Worm (Caenorhabditis elegans) whole organism, L2 larva: Measurements from ENCODE around the gene C27B7.2.

Experiments
- alr-1 ChIP-seq: fragments of 150-350 bp; optimal IDR thresholded peaks from 2 replicates; lab custom pipeline; 2014; ENCODE audit warnings: missing biosample characterization, missing genetic modification characterization
- ama-1 ChIP-seq: fragments of 150-350 bp; optimal IDR thresholded peaks from 2 replicates; lab custom pipeline; 2018; ENCODE audit warnings: inconsistent platforms
- ceh-16 ChIP-seq: fragments of 150-350 bp; optimal IDR thresholded peaks from 2 replicates; lab custom pipeline; 2014; ENCODE audit warnings: missing biosample characterization, missing genetic modification characterization
- mdl-1 ChIP-seq, 2 experiments: fragments of 150-350 bp in 1 of 2; sonication (generic microtip) in 1 of 2; optimal IDR thresholded peaks; 2 replicates each; lab custom pipeline; 2017; ENCODE audit warnings: missing biosample characterization in 2 of 2, missing genetic modification characterization in 2 of 2
- nhr-11 ChIP-seq: fragments of 150-350 bp; optimal IDR thresholded peaks from 2 replicates; lab custom pipeline; 2014; ENCODE audit warnings: missing biosample characterization, missing genetic modification characterization

DNA sequence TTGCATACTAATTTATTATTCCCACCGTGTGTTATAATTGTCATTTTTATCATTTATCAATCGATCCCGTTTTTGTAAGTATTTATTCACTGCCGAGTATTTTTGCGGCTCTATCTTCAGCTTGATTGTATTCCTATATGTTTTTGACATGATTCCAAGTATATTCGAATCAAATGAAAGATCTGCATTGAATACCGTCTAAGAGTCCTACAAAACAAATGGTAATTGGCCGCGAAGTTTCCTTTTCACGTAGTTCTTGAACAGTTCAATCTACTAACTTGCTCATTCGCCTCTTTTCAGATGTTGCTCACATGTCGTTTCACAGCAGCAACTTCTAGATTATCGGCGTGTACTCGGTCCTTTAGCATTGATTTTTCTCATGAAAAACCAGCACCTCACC, at the start of gene C27B7.2:
- TF ChIP-seq ama-1 (lab: Kevin White, UChicago) (no peak), nhr-11 (tag; lab: Kevin White, UChicago) (no peak), ceh-16 (tag; lab: Kevin White, UChicago) (no peak), alr-1 (no peak), mdl-1 (tag; optimal IDR thresholded peaks at IDR 0.05; lab: Kevin White, UChicago) (no peak)
